Fruit fly (Drosophila melanogaster) whole organism, embryonic: ENCODE data around the gene CG9886.
A peak's percentile ranks its signal among the peaks of the same experiment; 100 is the strongest.

Experiments
- ATbp ChIP-seq: fragments of 200-800 bp; sonication (Bioruptor generic); optimal IDR thresholded peaks from 2 replicates; lab custom pipeline; 2017; ENCODE audit warnings: missing biosample characterization, mild to moderate bottlenecking, missing genetic modification characterization, missing genetic modification reagents
- Blimp-1 ChIP-seq: fragments of 200-800 bp; sonication (Bioruptor generic); optimal IDR thresholded peaks from 3 replicates; lab custom pipeline; 2018; ENCODE audit warnings: missing biosample characterization, missing genetic modification characterization, mild to moderate bottlenecking, moderate library complexity, missing genetic modification reagents
- C15 ChIP-seq: fragments of 200-800 bp; sonication (Bioruptor generic); IDR thresholded peaks from 3 replicates; pipeline ENCODE4 v1.3.6; 2022; ENCODE audit warnings: missing biosample characterization, missing genetic modification characterization
- CG10321 ChIP-seq: fragments of 200-800 bp; sonication (Bioruptor generic); IDR thresholded peaks from 2 replicates; pipeline ENCODE4 v1.3.6; 2022; ENCODE audit warnings: missing biosample characterization, missing genetic modification characterization
- CG10366 ChIP-seq: fragments of 200-800 bp; sonication (Bioruptor generic); IDR thresholded peaks from 2 replicates; pipeline ENCODE4 v1.3.6; 2022; ENCODE audit warnings: missing biosample characterization, missing genetic modification characterization
- CG10565 ChIP-seq: fragments of 200-800 bp; sonication (Bioruptor generic); optimal IDR thresholded peaks from 3 replicates; lab custom pipeline; 2016; ENCODE audit warnings: missing biosample characterization, mild to moderate bottlenecking, missing genetic modification characterization
- CG10959 ChIP-seq: fragments of 200-800 bp; sonication (Bioruptor generic); IDR thresholded peaks from 2 replicates; pipeline ENCODE4 v1.3.6; 2022; ENCODE audit warnings: missing biosample characterization, missing genetic modification characterization
- CG11456 ChIP-seq: fragments of 200-800 bp; sonication (Bioruptor generic); IDR thresholded peaks from 3 replicates; pipeline ENCODE4 v1.3.6; 2022; ENCODE audit warnings: missing biosample characterization, missing genetic modification characterization
- CG13894 ChIP-seq: fragments of 200-800 bp; sonication (Bioruptor generic); optimal IDR thresholded peaks from 3 replicates; lab custom pipeline; 2018; ENCODE audit warnings: missing biosample characterization, mild to moderate bottlenecking, missing genetic modification characterization, moderate library complexity
- CG15269 ChIP-seq: fragments of 200-800 bp; sonication (Bioruptor generic); optimal IDR thresholded peaks from 2 replicates; lab custom pipeline; 2018; ENCODE audit warnings: missing biosample characterization, mild to moderate bottlenecking, missing genetic modification characterization, moderate library complexity
- CG17186 ChIP-seq: fragments of 200-800 bp; sonication (Bioruptor generic); optimal IDR thresholded peaks from 3 replicates; lab custom pipeline; 2017; ENCODE audit warnings: missing biosample characterization, missing genetic modification reagents, missing genetic modification characterization
- CG1832 ChIP-seq: fragments of 200-800 bp; sonication (Bioruptor generic); optimal IDR thresholded peaks from 2 replicates; lab custom pipeline; 2017; ENCODE audit warnings: missing biosample characterization, mild to moderate bottlenecking, missing genetic modification characterization, inconsistent platforms
- CG2712 ChIP-seq: fragments of 200-800 bp; optimal IDR thresholded peaks from 3 replicates; lab custom pipeline; 2019; ENCODE audit warnings: missing biosample characterization, mild to moderate bottlenecking, missing genetic modification characterization, moderate library complexity
- CG4282 ChIP-seq: fragments of 200-800 bp; sonication (Bioruptor generic); optimal IDR thresholded peaks from 2 replicates; lab custom pipeline; 2016; ENCODE audit warnings: missing biosample characterization, missing genetic modification characterization
- CG4707 ChIP-seq: fragments of 200-800 bp; sonication (Bioruptor generic); optimal IDR thresholded peaks from 2 replicates; lab custom pipeline; 2018; ENCODE audit warnings: missing biosample characterization, mild to moderate bottlenecking, missing genetic modification characterization, moderate library complexity
- CG6175 ChIP-seq: fragments of 200-800 bp; sonication (Bioruptor generic); IDR thresholded peaks from 3 replicates; pipeline ENCODE4 v1.3.6; 2022; ENCODE audit warnings: missing biosample characterization, missing genetic modification characterization
- CG6254 ChIP-seq: fragments of 200-800 bp; sonication (Bioruptor generic); optimal IDR thresholded peaks from 3 replicates; lab custom pipeline; 2017; ENCODE audit warnings: mild to moderate bottlenecking, missing biosample characterization, missing genetic modification reagents, missing genetic modification characterization
- CG6689 ChIP-seq: fragments of 200-800 bp; sonication (Bioruptor generic); IDR thresholded peaks from 2 replicates; pipeline ENCODE4 v1.3.6; 2022; ENCODE audit warnings: missing biosample characterization, missing genetic modification characterization
- CG7928 ChIP-seq: fragments of 200-800 bp; sonication (Bioruptor generic); optimal IDR thresholded peaks from 2 replicates; lab custom pipeline; 2017; ENCODE audit warnings: missing biosample characterization, mild to moderate bottlenecking, missing genetic modification characterization
- D ChIP-seq, 2 experiments: fragments of 200-800 bp in 1 of 2; fragments of >200 bp in 1 of 2; sonication (Bioruptor generic) in 1 of 2; optimal IDR thresholded peaks; 2 replicates in 1 of 2; 3 replicates in 1 of 2; lab custom pipeline; 2017; ENCODE audit warnings: mild to moderate bottlenecking in 1 of 2, missing biosample characterization in 1 of 2, missing genetic modification characterization in 1 of 2, missing genetic modification reagents in 1 of 2
- Doc3 ChIP-seq: fragments of 200-800 bp; sonication (Bioruptor generic); IDR thresholded peaks from 3 replicates; pipeline ENCODE4 v1.3.6; 2022; ENCODE audit warnings: missing biosample characterization, missing genetic modification characterization; ENCODE audit not compliant: partially characterized antibody
- Ets65A ChIP-seq: fragments of 200-800 bp; sonication (Bioruptor generic); peaks from one replicate; lab custom pipeline; 2016; ENCODE audit warnings: missing biosample characterization, missing genetic modification characterization
- Ets97D ChIP-seq: fragments of 200-800 bp; sonication (Bioruptor generic); optimal IDR thresholded peaks from 3 replicates; lab custom pipeline; 2016; ENCODE audit warnings: missing biosample characterization, missing genetic modification characterization
- HLH3B ChIP-seq: fragments of 200-800 bp; sonication (Bioruptor generic); IDR thresholded peaks from 2 replicates; pipeline ENCODE4 v1.3.6; 2022; ENCODE audit warnings: missing biosample characterization, missing genetic modification characterization
- Hand ChIP-seq: fragments of 200-800 bp; sonication (Bioruptor generic); optimal IDR thresholded peaks from 2 replicates; lab custom pipeline; 2017; ENCODE audit warnings: mild to moderate bottlenecking, missing biosample characterization, missing genetic modification reagents, missing genetic modification characterization
- Med ChIP-seq: fragments of 200-800 bp; sonication (Bioruptor generic); peaks from one replicate; lab custom pipeline; 2016; ENCODE audit warnings: missing biosample characterization, missing genetic modification characterization, mild to moderate bottlenecking, inconsistent platforms, moderate library complexity
- NFAT ChIP-seq: fragments of 200-800 bp; sonication (Bioruptor generic); IDR thresholded peaks from 2 replicates; pipeline ENCODE4 v1.3.6; 2022; ENCODE audit warnings: missing biosample characterization, missing genetic modification characterization
- Neu2 ChIP-seq: fragments of 200-800 bp; sonication (Bioruptor generic); optimal IDR thresholded peaks from 3 replicates; lab custom pipeline; 2016; ENCODE audit warnings: missing biosample characterization, missing genetic modification characterization, borderline replicate concordance
- Nf-YA ChIP-seq: fragments of 200-800 bp; sonication (Bioruptor generic); IDR thresholded peaks from 2 replicates; pipeline ENCODE4 v1.3.6; 2022; ENCODE audit warnings: missing biosample characterization, missing genetic modification characterization
- NfI ChIP-seq: fragments of 200-800 bp; sonication (Bioruptor generic); optimal IDR thresholded peaks from 3 replicates; lab custom pipeline; 2018; ENCODE audit warnings: missing biosample characterization, mild to moderate bottlenecking, missing genetic modification characterization, moderate library complexity
- Ravus ChIP-seq: fragments of 200-800 bp; sonication (Bioruptor generic); IDR thresholded peaks from 2 replicates; pipeline ENCODE4 v1.3.6; 2022; ENCODE audit warnings: missing biosample characterization, missing genetic modification characterization
- Six4 ChIP-seq: fragments of 200-800 bp; sonication (Bioruptor generic); optimal IDR thresholded peaks from 2 replicates; lab custom pipeline; 2016; ENCODE audit warnings: missing biosample characterization, missing genetic modification characterization
- Sox100B ChIP-seq: fragments of 200-800 bp; sonication (Bioruptor generic); optimal IDR thresholded peaks from 3 replicates; lab custom pipeline; 2018; ENCODE audit warnings: missing biosample characterization, mild to moderate bottlenecking, missing genetic modification characterization
- bsh ChIP-seq, 2 experiments: fragments of 200-800 bp; sonication (Bioruptor generic); optimal IDR thresholded peaks; 2 replicates each; lab custom pipeline; 2017 to 2018; ENCODE audit warnings: mild to moderate bottlenecking in 2 of 2, missing biosample characterization in 2 of 2, missing genetic modification characterization in 2 of 2, moderate library complexity in 1 of 2
- btn ChIP-seq: fragments of 200-800 bp; sonication (Bioruptor generic); optimal IDR thresholded peaks from 2 replicates; lab custom pipeline; 2016; ENCODE audit warnings: missing biosample characterization, missing genetic modification characterization
- chif ChIP-seq, 2 experiments: fragments of 200-800 bp; sonication (Bioruptor generic); optimal IDR thresholded peaks; 3 replicates each; lab custom pipeline; 2016; ENCODE audit warnings: missing biosample characterization in 2 of 2, missing genetic modification characterization in 2 of 2
- fu2 ChIP-seq: fragments of 200-800 bp; sonication (Bioruptor generic); optimal IDR thresholded peaks from 2 replicates; lab custom pipeline; 2016; ENCODE audit warnings: missing biosample characterization, missing genetic modification characterization
- gce ChIP-seq: fragments of 200-800 bp; sonication (Bioruptor generic); IDR thresholded peaks from 3 replicates; pipeline ENCODE4 v1.3.6; 2022; ENCODE audit warnings: missing biosample characterization, missing genetic modification characterization
- gsb ChIP-seq: fragments of 200-800 bp; sonication (Bioruptor generic); IDR thresholded peaks from 2 replicates; pipeline ENCODE4 v1.3.6; 2022; ENCODE audit warnings: missing biosample characterization, missing genetic modification characterization
- inv ChIP-seq: fragments of 200-800 bp; sonication (Bioruptor generic); IDR thresholded peaks from 2 replicates; pipeline ENCODE4 v1.3.6; 2022; ENCODE audit warnings: missing biosample characterization, missing genetic modification characterization; ENCODE audit not compliant: partially characterized antibody
- kni ChIP-seq: fragments of 200-800 bp; sonication (Bioruptor generic); optimal IDR thresholded peaks from 3 replicates; lab custom pipeline; 2017; ENCODE audit warnings: mild to moderate bottlenecking, missing biosample characterization, missing genetic modification reagents, missing genetic modification characterization
- luna ChIP-seq: fragments of 200-800 bp; sonication (Bioruptor generic); optimal IDR thresholded peaks from 2 replicates; lab custom pipeline; 2016; ENCODE audit warnings: missing biosample characterization, missing genetic modification characterization
- maf-S ChIP-seq: fragments of 200-800 bp; sonication (Bioruptor generic); optimal IDR thresholded peaks from 2 replicates; lab custom pipeline; 2016; ENCODE audit warnings: missing biosample characterization, missing genetic modification characterization
- nerfin-1 ChIP-seq: fragments of 200-800 bp; sonication (Bioruptor generic); optimal IDR thresholded peaks from 3 replicates; lab custom pipeline; 2019; ENCODE audit warnings: missing biosample characterization, mild to moderate bottlenecking, missing genetic modification characterization, moderate library complexity
- pan ChIP-seq, 4 experiments: fragments of >200 bp in 3 of 4; fragments of 200-800 bp in 1 of 4; sonication (Bioruptor generic) in 1 of 4; optimal IDR thresholded peaks in 3 of 4; IDR thresholded peaks in 1 of 4; 2 replicates each; pipeline versions ENCODE4 v1.3.6 to Lab custom; 2017 to 2022; ENCODE audit warnings: missing biosample characterization in 2 of 4, missing genetic modification characterization in 2 of 4, mixed read lengths in 1 of 4
- pb ChIP-seq: fragments of 200-800 bp; sonication (Bioruptor generic); optimal IDR thresholded peaks from 3 replicates; lab custom pipeline; 2016; ENCODE audit warnings: missing biosample characterization, missing genetic modification characterization
- sqz ChIP-seq: fragments of 200-800 bp; sonication (Bioruptor generic); optimal IDR thresholded peaks from 3 replicates; lab custom pipeline; 2018; ENCODE audit warnings: missing biosample characterization, mild to moderate bottlenecking, missing genetic modification characterization
- tin ChIP-seq: fragments of 200-800 bp; sonication (Bioruptor generic); optimal IDR thresholded peaks from 3 replicates; lab custom pipeline; 2016; ENCODE audit warnings: missing biosample characterization, missing genetic modification characterization
- wdn ChIP-seq: fragments of 200-800 bp; sonication (Bioruptor generic); IDR thresholded peaks from 2 replicates; pipeline ENCODE4 v1.3.6; 2022; ENCODE audit warnings: missing biosample characterization, missing genetic modification characterization
- zf30C ChIP-seq: fragments of 200-800 bp; sonication (Bioruptor generic); optimal IDR thresholded peaks from 3 replicates; lab custom pipeline; 2018; ENCODE audit warnings: missing biosample characterization, mild to moderate bottlenecking, missing genetic modification characterization

CG9886 gene

dm6 chr2L:2398459-2398858, 22.2 kb upstream of the CG9886 start (continued):
- TF ChIP-seq CG10565 (no peak), CG2712 (tag; lab: Kevin White, UChicago) (peak; percentile 12), Neu2 (no peak), NfI (GFP tag; lab: Kevin White, UChicago) (no peak), Ets65A (GFP tag; lab: Kevin White, UChicago) (no peak), luna (no peak), btn (GFP tag; lab: Kevin White, UChicago) (no peak), CG1832 (GFP tag; lab: Kevin White, UChicago) (no peak), CG17186 (GFP tag; lab: Kevin White, UChicago) (no peak), CG6175 (GFP tag; lab: Robert Waterston, UW) (no peak), fu2 (GFP tag; lab: Kevin White, UChicago) (no peak), CG15269 (tag; lab: Kevin White, UChicago) (peak; percentile 16), CG6254 (no peak), CG7928 (GFP tag; lab: Kevin White, UChicago) (no peak), Med (GFP tag; lab: Kevin White, UChicago) (no peak), tin (GFP tag; lab: Kevin White, UChicago) (no peak), Ravus (GFP tag; lab: Robert Waterston, UW) (no peak), D (optimal IDR thresholded peaks at IDR 0.05; lab: Kevin White, UChicago) (no peak), D (GFP tag; optimal IDR thresholded peaks at IDR 0.05; lab: Kevin White, UChicago) (no peak), chif (GFP tag; optimal IDR thresholded peaks at IDR 0.05; lab: Kevin White, UChicago) (no peak), kni (no peak), bsh (GFP tag; optimal IDR thresholded peaks at IDR 0.05; lab: Kevin White, UChicago) (peak in 1 of 2 experiments; percentile 36), CG10366 (GFP tag; lab: Robert Waterston, UW) (peak; percentile 11; the same call in 1 of the 2 replicates), CG6689 (GFP tag; lab: Robert Waterston, UW) (0 out of 2 replicates have a peak, but pooled peaks have one; percentile 9), CG13894 (tag; lab: Kevin White, UChicago) (no peak), Doc3 (GFP tag; lab: Robert Waterston, UW) (no peak), pb (GFP tag; lab: Kevin White, UChicago) (no peak), nerfin-1 (tag; lab: Kevin White, UChicago) (no peak), C15 (GFP tag; lab: Robert Waterston, UW) (no peak), CG4707 (no peak), pan (optimal IDR thresholded peaks at IDR 0.05; lab: Kevin White, UChicago) (no peak), pan (GFP tag; optimal IDR thresholded peaks at IDR 0.05 in 1 of 2, IDR thresholded peaks at IDR 0.05 in 1 of 2) (peak in 1 of 2 experiments; percentile 5), CG11456 (GFP tag; lab: Robert Waterston, UW) (no peak), gsb (GFP tag; lab: Robert Waterston, UW) (no peak), CG10959 (GFP tag; lab: Robert Waterston, UW) (no peak), HLH3B (GFP tag; lab: Robert Waterston, UW) (0 out of 2 replicates have a peak, but pooled peaks have one; percentile 10), Nf-YA (GFP tag; lab: Robert Waterston, UW) (no peak), Hand (GFP tag; lab: Kevin White, UChicago) (no peak), zf30C (GFP tag; lab: Kevin White, UChicago) (no peak), Blimp-1 (GFP tag; lab: Kevin White, UChicago) (peak; percentile 20), ATbp (no peak), CG10321 (GFP tag; lab: Robert Waterston, UW) (no peak), Ets97D (GFP tag; lab: Kevin White, UChicago) (no peak), gce (GFP tag; lab: Robert Waterston, UW) (no peak), sqz (GFP tag; lab: Kevin White, UChicago) (no peak), wdn (GFP tag; lab: Robert Waterston, UW) (0 out of 2 replicates have a peak, but pooled peaks have one; percentile 33), inv (GFP tag; lab: Robert Waterston, UW) (no peak), NFAT (GFP tag; lab: Robert Waterston, UW) (no peak), Six4 (GFP tag; lab: Kevin White, UChicago) (no peak), CG4282 (GFP tag; lab: Kevin White, UChicago) (no peak), Sox100B (GFP tag; lab: Kevin White, UChicago) (no peak), maf-S (GFP tag; lab: Kevin White, UChicago) (no peak)
